Fruit fly (Drosophila melanogaster): ENCODE measurements around the gene SNF4Agamma.

DNA sequence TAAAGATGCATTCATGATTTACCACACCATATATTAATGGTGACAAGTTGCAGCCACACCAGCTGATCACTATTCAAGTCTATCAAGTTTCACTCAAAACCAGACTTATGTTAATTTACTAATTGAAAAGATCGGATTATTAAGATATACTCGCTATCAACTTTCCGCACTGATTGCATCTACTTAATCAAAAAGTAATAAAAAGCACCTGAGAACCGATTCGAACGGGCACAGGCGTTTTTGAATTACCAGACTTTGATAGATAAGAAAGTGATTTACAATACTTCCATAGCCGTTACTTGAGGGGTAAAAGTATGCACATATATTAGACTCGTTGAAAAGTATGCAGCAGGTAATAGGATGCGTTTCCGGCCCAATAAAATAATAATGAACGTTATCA, 100.8 kb downstream of the SNF4Agamma start:
- TF ChIP-seq CG14655 (GFP tag; optimal IDR thresholded peaks at IDR 0.05) (no peak), CG8159 (tag; optimal IDR thresholded peaks at IDR 0.05) (no peak), CG8301 (tag; optimal IDR thresholded peaks at IDR 0.05) (no peak), CG32121 (GFP tag; IDR thresholded peaks at IDR 0.05) (no peak), EcR (GFP tag; optimal IDR thresholded peaks at IDR 0.05) (no peak), CG34367 (tag; optimal IDR thresholded peaks at IDR 0.05) (no peak), fd96Ca (GFP tag; IDR thresholded peaks at IDR 0.05) (no peak), gl (tag; optimal IDR thresholded peaks at IDR 0.05) (no peak), D1 (tag; optimal IDR thresholded peaks at IDR 0.05) (no peak), CG10348 (GFP tag; IDR thresholded peaks at IDR 0.05) (no peak)

Measured in whole organism, pupa.